Fruit fly (Drosophila melanogaster) whole organism, embryonic: ENCODE results near the gene CG14961.
A peak's percentile ranks its signal among the peaks of the same experiment; 100 is the strongest.

ENCODE experiments used
- Abd-B ChIP-seq: fragments of 200-800 bp; sonication (Bioruptor generic); optimal IDR thresholded peaks from 2 replicates; lab custom pipeline; 2018; ENCODE audit warnings: missing biosample characterization, mild to moderate bottlenecking, missing genetic modification characterization, moderate library complexity
- Asciz ChIP-seq: fragments of 200-800 bp; sonication (Bioruptor generic); optimal IDR thresholded peaks from 2 replicates; lab custom pipeline; 2017; ENCODE audit warnings: missing biosample characterization, mild to moderate bottlenecking, missing genetic modification characterization, missing genetic modification reagents
- CG1024 ChIP-seq: fragments of 200-800 bp; sonication (Bioruptor generic); IDR thresholded peaks from 2 replicates; pipeline ENCODE4 v1.3.6; 2022; ENCODE audit warnings: missing biosample characterization, missing genetic modification characterization
- CG11504 ChIP-seq: fragments of 200-800 bp; sonication (Bioruptor generic); optimal IDR thresholded peaks from 3 replicates; lab custom pipeline; 2019; ENCODE audit warnings: missing biosample characterization, mild to moderate bottlenecking, missing genetic modification characterization, moderate library complexity
- CG12659 ChIP-seq: fragments of 200-800 bp; sonication (Bioruptor generic); optimal IDR thresholded peaks from 3 replicates; lab custom pipeline; 2017; ENCODE audit warnings: mild to moderate bottlenecking, missing biosample characterization, missing genetic modification reagents, missing genetic modification characterization
- CG13424 ChIP-seq: fragments of 200-800 bp; sonication (Bioruptor generic); optimal IDR thresholded peaks from 2 replicates; lab custom pipeline; 2019; ENCODE audit warnings: missing biosample characterization, mild to moderate bottlenecking, missing genetic modification characterization, moderate library complexity
- CG15479 ChIP-seq: fragments of 200-800 bp; sonication (Bioruptor generic); optimal IDR thresholded peaks from 3 replicates; lab custom pipeline; 2019; ENCODE audit warnings: missing biosample characterization, mild to moderate bottlenecking, missing genetic modification characterization, moderate library complexity
- CG15514 ChIP-seq: fragments of 200-800 bp; sonication (Bioruptor generic); optimal IDR thresholded peaks from 3 replicates; lab custom pipeline; 2017; ENCODE audit warnings: missing biosample characterization, missing genetic modification characterization, mild to moderate bottlenecking, moderate library complexity, missing genetic modification reagents
- CG1603 ChIP-seq: fragments of 200-800 bp; sonication (Bioruptor generic); optimal IDR thresholded peaks from 2 replicates; lab custom pipeline; 2019; ENCODE audit warnings: missing biosample characterization, mild to moderate bottlenecking, missing genetic modification characterization, moderate library complexity
- CG17912 ChIP-seq: fragments of 200-800 bp; sonication (Bioruptor generic); optimal IDR thresholded peaks from 2 replicates; lab custom pipeline; 2018; ENCODE audit warnings: missing biosample characterization, mild to moderate bottlenecking, missing genetic modification characterization
- CG30020 ChIP-seq: fragments of 200-800 bp; optimal IDR thresholded peaks from 2 replicates; lab custom pipeline; 2019; ENCODE audit warnings: missing biosample characterization, mild to moderate bottlenecking, missing genetic modification characterization, moderate library complexity
- CG30403 ChIP-seq: fragments of 200-800 bp; sonication (Bioruptor generic); optimal IDR thresholded peaks from 3 replicates; lab custom pipeline; 2016; ENCODE audit warnings: missing biosample characterization, missing genetic modification characterization
- CG3838 ChIP-seq: fragments of 200-800 bp; sonication (Bioruptor generic); optimal IDR thresholded peaks from 3 replicates; lab custom pipeline; 2016; ENCODE audit warnings: missing biosample characterization, missing genetic modification characterization
- CG4282 ChIP-seq: fragments of 200-800 bp; sonication (Bioruptor generic); optimal IDR thresholded peaks from 2 replicates; lab custom pipeline; 2016; ENCODE audit warnings: missing biosample characterization, missing genetic modification characterization
- CG4820 ChIP-seq: fragments of 200-800 bp; sonication (Bioruptor generic); optimal IDR thresholded peaks from 3 replicates; lab custom pipeline; 2016; ENCODE audit warnings: missing biosample characterization, missing genetic modification characterization
- CG6683 ChIP-seq: fragments of 200-800 bp; sonication (Bioruptor generic); optimal IDR thresholded peaks from 2 replicates; lab custom pipeline; 2017; ENCODE audit warnings: missing biosample characterization, mild to moderate bottlenecking, missing genetic modification characterization, missing genetic modification reagents
- Dll ChIP-seq: fragments of 200-800 bp; sonication (Bioruptor generic); IDR thresholded peaks from 4 replicates; pipeline ENCODE4 v1.3.6; 2022; ENCODE audit warnings: missing biosample characterization, missing genetic modification characterization; ENCODE audit not compliant: partially characterized antibody
- Gsc ChIP-seq: fragments of 200-800 bp; sonication (Bioruptor generic); IDR thresholded peaks from 2 replicates; pipeline ENCODE4 v1.3.6; 2022; ENCODE audit warnings: missing biosample characterization, missing genetic modification characterization
- Lhr ChIP-seq: fragments of 200-800 bp; sonication (Bioruptor generic); optimal IDR thresholded peaks from 3 replicates; lab custom pipeline; 2017; ENCODE audit warnings: mild to moderate bottlenecking, missing biosample characterization, missing genetic modification reagents, missing genetic modification characterization
- Lim3 ChIP-seq: fragments of 200-800 bp; sonication (Bioruptor generic); IDR thresholded peaks from 2 replicates; pipeline ENCODE4 v1.3.6; 2022; ENCODE audit warnings: missing biosample characterization, missing genetic modification characterization
- Mes4 ChIP-seq: fragments of 200-800 bp; sonication (Bioruptor generic); optimal IDR thresholded peaks from 2 replicates; lab custom pipeline; 2016; ENCODE audit warnings: missing biosample characterization, missing genetic modification characterization
- NC2β ChIP-seq: fragments of 200-800 bp; sonication (Bioruptor generic); optimal IDR thresholded peaks from 2 replicates; lab custom pipeline; 2016; ENCODE audit warnings: missing biosample characterization, missing genetic modification characterization
- Pdp1 ChIP-seq, 2 experiments: fragments of 200-800 bp; sonication (Bioruptor generic); optimal IDR thresholded peaks; 3 replicates each; lab custom pipeline; 2016; ENCODE audit warnings: missing biosample characterization in 2 of 2, missing genetic modification characterization in 2 of 2, mild to moderate bottlenecking in 1 of 2, moderate library complexity in 1 of 2
- Vsx1 ChIP-seq: fragments of 200-800 bp; sonication (Bioruptor generic); optimal IDR thresholded peaks from 2 replicates; lab custom pipeline; 2017; ENCODE audit warnings: missing biosample characterization, mild to moderate bottlenecking, missing genetic modification characterization, missing genetic modification reagents
- ase ChIP-seq: fragments of 200-800 bp; sonication (Bioruptor generic); IDR thresholded peaks from 3 replicates; pipeline ENCODE4 v1.3.6; 2022; ENCODE audit warnings: missing biosample characterization, missing genetic modification characterization
- az2 ChIP-seq: fragments of 200-800 bp; sonication (Bioruptor generic); optimal IDR thresholded peaks from 3 replicates; lab custom pipeline; 2016; ENCODE audit warnings: missing biosample characterization, missing genetic modification characterization
- chif ChIP-seq, 2 experiments: fragments of 200-800 bp; sonication (Bioruptor generic); optimal IDR thresholded peaks; 3 replicates each; lab custom pipeline; 2016; ENCODE audit warnings: missing biosample characterization in 2 of 2, missing genetic modification characterization in 2 of 2
- chm ChIP-seq: fragments of 200-800 bp; sonication (Bioruptor generic); IDR thresholded peaks from 2 replicates; pipeline ENCODE4 v1.3.6; 2022; ENCODE audit warnings: missing biosample characterization, missing genetic modification characterization
- danr ChIP-seq: fragments of 200-800 bp; sonication (Bioruptor generic); IDR thresholded peaks from 2 replicates; pipeline ENCODE4 v1.3.6; 2022; ENCODE audit warnings: missing biosample characterization, missing genetic modification characterization
- fd102C ChIP-seq: fragments of 200-800 bp; sonication (Bioruptor generic); optimal IDR thresholded peaks from 2 replicates; lab custom pipeline; 2018; ENCODE audit warnings: missing biosample characterization, mild to moderate bottlenecking, missing genetic modification characterization, moderate library complexity
- fu2 ChIP-seq: fragments of 200-800 bp; sonication (Bioruptor generic); optimal IDR thresholded peaks from 2 replicates; lab custom pipeline; 2016; ENCODE audit warnings: missing biosample characterization, missing genetic modification characterization
- gfzf ChIP-seq: fragments of 200-800 bp; sonication (Bioruptor generic); optimal IDR thresholded peaks from 2 replicates; lab custom pipeline; 2016; ENCODE audit warnings: missing biosample characterization, mild to moderate bottlenecking, missing genetic modification characterization, moderate library complexity
- hbn ChIP-seq: fragments of 200-800 bp; sonication (Bioruptor generic); IDR thresholded peaks from 2 replicates; pipeline ENCODE4 v1.3.6; 2022; ENCODE audit warnings: missing biosample characterization, missing genetic modification characterization; ENCODE audit not compliant: partially characterized antibody
- her ChIP-seq: fragments of 200-800 bp; sonication (Bioruptor generic); optimal IDR thresholded peaks from 2 replicates; lab custom pipeline; 2016; ENCODE audit warnings: missing biosample characterization, missing genetic modification characterization
- ind ChIP-seq: fragments of 200-800 bp; sonication (Bioruptor generic); optimal IDR thresholded peaks from 3 replicates; lab custom pipeline; 2016; ENCODE audit warnings: missing biosample characterization, missing genetic modification characterization
- luna ChIP-seq: fragments of 200-800 bp; sonication (Bioruptor generic); optimal IDR thresholded peaks from 2 replicates; lab custom pipeline; 2016; ENCODE audit warnings: missing biosample characterization, missing genetic modification characterization
- otp ChIP-seq: fragments of 200-800 bp; sonication (Bioruptor generic); IDR thresholded peaks from 3 replicates; pipeline ENCODE4, ENCODE4 v1.3.6; 2022; ENCODE audit warnings: missing biosample characterization, missing genetic modification characterization
- p53 ChIP-seq: fragments of 200-800 bp; sonication (Bioruptor generic); optimal IDR thresholded peaks from 2 replicates; lab custom pipeline; 2016; ENCODE audit warnings: missing biosample characterization, missing genetic modification characterization
- pho ChIP-seq: fragments of 200-800 bp; sonication (Bioruptor generic); optimal IDR thresholded peaks from 2 replicates; lab custom pipeline; 2016; ENCODE audit warnings: missing biosample characterization, missing genetic modification characterization
- pnt ChIP-seq: fragments of 200-800 bp; sonication (Bioruptor generic); optimal IDR thresholded peaks from 3 replicates; lab custom pipeline; 2016; ENCODE audit warnings: missing biosample characterization, missing genetic modification characterization
- repo ChIP-seq: fragments of 200-800 bp; sonication (Bioruptor generic); optimal IDR thresholded peaks from 2 replicates; lab custom pipeline; 2016; ENCODE audit warnings: missing biosample characterization, missing genetic modification characterization
- schlank ChIP-seq: fragments of 200-800 bp; sonication (Bioruptor generic); optimal IDR thresholded peaks from 2 replicates; lab custom pipeline; 2018; ENCODE audit warnings: missing biosample characterization, mild to moderate bottlenecking, missing genetic modification characterization
- seq ChIP-seq: fragments of 200-800 bp; sonication (Bioruptor generic); IDR thresholded peaks from 2 replicates; pipeline ENCODE4 v1.3.6; 2022; ENCODE audit warnings: missing biosample characterization, missing genetic modification characterization
- sr ChIP-seq: fragments of 200-800 bp; sonication (Bioruptor generic); IDR thresholded peaks from 3 replicates; pipeline ENCODE4 v1.3.6; 2022; ENCODE audit warnings: missing biosample characterization, missing genetic modification characterization
- sug ChIP-seq: fragments of 200-800 bp; optimal IDR thresholded peaks from 2 replicates; lab custom pipeline; 2019; ENCODE audit warnings: missing biosample characterization, mild to moderate bottlenecking, missing genetic modification characterization, moderate library complexity
- usp ChIP-seq: fragments of >200 bp; optimal IDR thresholded peaks from 2 replicates; lab custom pipeline; 2017; ENCODE audit warnings: missing biosample characterization, missing genetic modification characterization
- vvl ChIP-seq: fragments of 200-800 bp; sonication (Bioruptor generic); IDR thresholded peaks from 2 replicates; pipeline ENCODE4 v1.3.6; 2022; ENCODE audit warnings: missing biosample characterization, missing genetic modification characterization
- zen2 ChIP-seq: fragments of 200-800 bp; sonication (Bioruptor generic); IDR thresholded peaks from 3 replicates; pipeline ENCODE4 v1.3.6; 2022; ENCODE audit warnings: missing biosample characterization, missing genetic modification characterization; ENCODE audit not compliant: partially characterized antibody

CG14961 gene

DNA sequence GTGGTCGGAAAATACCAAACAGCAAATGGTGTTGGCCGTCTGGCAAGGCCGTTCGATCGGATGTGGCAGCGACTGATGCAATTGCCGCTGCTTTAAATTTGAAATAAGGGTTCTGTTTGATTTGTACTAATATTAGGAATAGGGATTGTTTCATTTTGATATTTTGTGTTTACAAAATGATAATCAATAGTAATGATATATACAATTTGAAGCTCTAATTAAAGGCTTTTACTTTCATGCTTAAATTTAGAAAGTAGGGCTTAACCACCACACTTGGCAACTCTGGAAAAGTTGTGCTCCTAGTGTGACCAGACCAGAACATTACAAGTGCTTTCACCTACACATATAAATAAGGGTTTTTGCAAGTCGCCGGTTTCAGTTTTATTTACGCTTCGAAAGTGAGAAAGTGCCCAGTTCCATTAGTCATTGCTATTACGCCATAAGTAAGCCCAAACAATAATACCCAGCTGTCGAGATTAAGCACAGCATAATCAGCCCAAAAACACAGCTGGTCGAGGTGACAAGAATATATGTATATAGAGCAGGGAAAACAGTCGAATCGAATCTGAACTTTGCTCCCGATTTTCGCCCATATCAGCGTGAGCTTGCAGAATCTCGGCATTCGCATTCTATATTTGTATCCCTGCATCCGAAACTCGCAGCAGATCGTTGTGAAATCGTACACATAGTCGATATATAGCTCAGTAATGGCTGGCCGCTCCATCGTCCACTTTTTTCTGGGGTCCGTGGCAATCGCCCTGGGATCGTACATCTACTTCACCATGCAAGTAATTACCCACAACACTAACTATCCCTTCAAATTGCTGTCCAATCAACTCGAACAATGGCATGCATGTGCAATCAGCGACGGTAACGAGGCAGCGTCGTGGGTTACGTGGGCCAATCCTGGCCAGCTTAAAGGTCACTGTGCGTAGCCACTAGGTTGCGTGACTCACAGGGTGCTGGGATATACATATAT lies 3.6 kb upstream of the CG14961 start, which contains the start of gene Gtpx (continued):
- TF ChIP-seq Lhr (GFP tag; lab: Kevin White, UChicago) (peak; percentile 83), Abd-B (GFP tag; lab: Kevin White, UChicago) (peak; percentile 76), Gsc (GFP tag; lab: Robert Waterston, UW) (no peak), Lim3 (GFP tag; lab: Robert Waterston, UW) (no peak), CG17912 (no peak), CG4282 (no peak), CG3838 (no peak), chif (GFP tag; optimal IDR thresholded peaks at IDR 0.05; lab: Kevin White, UChicago) (peak in 1 of 2 experiments; percentile 37), repo (no peak), CG12659 (peak; percentile 84), CG6683 (GFP tag; lab: Kevin White, UChicago) (no peak), Mes4 (GFP tag; lab: Kevin White, UChicago) (peak; percentile 20), CG15479 (no peak), danr (GFP tag; lab: Robert Waterston, UW) (no peak), Asciz (GFP tag; lab: Kevin White, UChicago) (no peak), CG30020 (peak; percentile 35), seq (no peak), chm (GFP tag; lab: Robert Waterston, UW) (no peak), her (GFP tag; lab: Kevin White, UChicago) (no peak), fu2 (GFP tag; lab: Kevin White, UChicago) (peak; percentile 11), vvl (peak; percentile 62), ase (GFP tag; lab: Robert Waterston, UW) (no peak), zen2 (GFP tag; lab: Robert Waterston, UW) (no peak), CG30403 (GFP tag; lab: Kevin White, UChicago) (peak; percentile 62), sr (GFP tag; lab: Robert Waterston, UW) (no peak), otp (GFP tag; lab: Robert Waterston, UW) (no peak), fd102C (GFP tag; lab: Kevin White, UChicago) (no peak), az2 (GFP tag; lab: Kevin White, UChicago) (peak; percentile 30), usp (GFP tag; lab: Kevin White, UChicago) (no peak), Vsx1 (no peak), CG1024 (peak; percentile 17; the same call in 1 of the 2 replicates), CG4820 (GFP tag; lab: Kevin White, UChicago) (no peak), pnt (GFP tag; lab: Kevin White, UChicago) (peak; percentile 22), hbn (GFP tag; lab: Robert Waterston, UW) (no peak), Pdp1 (GFP tag; optimal IDR thresholded peaks at IDR 0.05; lab: Kevin White, UChicago) (peak; percentile 55 to 81), p53 (GFP tag; lab: Kevin White, UChicago) (peak; percentile 31), schlank (no peak), CG1603 (tag; lab: Kevin White, UChicago) (peak; percentile 54), gfzf (GFP tag; lab: Kevin White, UChicago) (peak; percentile 87), CG15514 (GFP tag; lab: Kevin White, UChicago) (peak; percentile 63), CG13424 (tag; lab: Kevin White, UChicago) (peak; percentile 69), luna (GFP tag; lab: Kevin White, UChicago) (no peak), NC2β (GFP tag; lab: Kevin White, UChicago) (peak; percentile 39), ind (GFP tag; lab: Kevin White, UChicago) (peak; percentile 19), Dll (peak; percentile 51; the same call in 2 of the 4 replicates), pho (peak; percentile 54), sug (tag; lab: Kevin White, UChicago) (peak; percentile 70), CG11504 (tag; lab: Kevin White, UChicago) (no peak)
